Worm (Caenorhabditis elegans) whole organism, L1 larva: ENCODE measurements around the gene ptr-6.

Experiments used
- ceh-82 ChIP-seq, 3 experiments: fragments of 150-350 bp in 1 of 3; sonication (generic microtip) in 2 of 3; optimal IDR thresholded peaks; 2 replicates each; lab custom pipeline; 2014 to 2017; ENCODE audit warnings: missing biosample characterization in 3 of 3, missing genetic modification characterization in 3 of 3
- ceh-88 ChIP-seq: fragments of 200-800 bp; sonication (Bioruptor generic); IDR thresholded peaks from 2 replicates; pipeline ENCODE4 v1.3.6; 2022; ENCODE audit warnings: missing genetic modification characterization, missing compliant biosample characterization
- nhr-12 ChIP-seq: sonication (generic microtip); optimal IDR thresholded peaks from 2 replicates; lab custom pipeline; 2017; ENCODE audit warnings: missing biosample characterization, missing genetic modification characterization
- pqm-1 ChIP-seq: sonication (generic microtip); optimal IDR thresholded peaks from 3 replicates; lab custom pipeline; 2017; ENCODE audit warnings: missing biosample characterization, missing genetic modification characterization

DNA sequence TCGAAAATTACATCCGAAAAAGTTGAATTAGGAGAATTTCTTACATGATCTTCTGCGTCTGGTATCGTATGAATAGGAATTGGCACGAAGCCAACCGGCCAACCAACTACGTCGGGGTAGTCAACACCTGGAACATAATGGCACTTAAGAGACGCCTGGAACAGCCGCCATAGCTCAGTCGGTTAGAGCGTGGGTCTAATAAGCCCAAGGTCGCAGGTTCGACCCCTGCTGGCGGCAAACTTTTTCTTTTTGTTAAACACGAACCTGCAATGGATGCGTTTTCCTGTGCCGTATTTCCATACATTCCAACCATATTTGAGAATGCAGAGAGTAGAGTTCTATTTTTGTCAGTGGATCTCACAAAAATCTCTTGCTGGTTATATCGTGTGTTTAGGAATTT, 8.9 kb downstream of the ptr-6 start:
- TF ChIP-seq pqm-1 (tag; lab: Kevin White, UChicago) (no peak), nhr-12 (tag; lab: Kevin White, UChicago) (no peak), ceh-82 (tag; optimal IDR thresholded peaks at IDR 0.05; lab: Kevin White, UChicago) (no peak), ceh-88 (GFP tag; lab: Robert Waterston, UW) (no peak)
